Fruit fly (Drosophila melanogaster) whole organism, embryonic: ENCODE results near the gene CG17752.
A peak's percentile ranks its signal among the peaks of the same experiment; 100 is the strongest.

Experiments used
- Atf3 ChIP-seq: fragments of 200-800 bp; sonication (Bioruptor generic); optimal IDR thresholded peaks from 3 replicates; lab custom pipeline; 2016; ENCODE audit warnings: missing biosample characterization, missing genetic modification characterization
- CG10274 ChIP-seq: fragments of 200-800 bp; sonication (Bioruptor generic); optimal IDR thresholded peaks from 3 replicates; lab custom pipeline; 2017; ENCODE audit warnings: missing biosample characterization, mild to moderate bottlenecking, missing genetic modification characterization
- CG12299 ChIP-seq: fragments of 200-800 bp; sonication (Bioruptor generic); optimal IDR thresholded peaks from 2 replicates; lab custom pipeline; 2018; ENCODE audit warnings: missing biosample characterization, mild to moderate bottlenecking, missing genetic modification characterization
- CG13287 ChIP-seq: fragments of 200-800 bp; sonication (Bioruptor generic); IDR thresholded peaks from 2 replicates; pipeline ENCODE4 v1.3.6; 2022; ENCODE audit warnings: missing biosample characterization, missing genetic modification characterization; ENCODE audit not compliant: partially characterized antibody
- CG15514 ChIP-seq: fragments of 200-800 bp; sonication (Bioruptor generic); optimal IDR thresholded peaks from 3 replicates; lab custom pipeline; 2017; ENCODE audit warnings: missing biosample characterization, missing genetic modification characterization, mild to moderate bottlenecking, moderate library complexity, missing genetic modification reagents
- CG1647 ChIP-seq: fragments of 200-800 bp; sonication (Bioruptor generic); optimal IDR thresholded peaks from 3 replicates; lab custom pipeline; 2016; ENCODE audit warnings: missing biosample characterization, missing genetic modification characterization
- CG17612 ChIP-seq: fragments of 200-800 bp; sonication (Bioruptor generic); IDR thresholded peaks from 2 replicates; pipeline ENCODE4 v1.3.6; 2022; ENCODE audit warnings: missing biosample characterization, missing genetic modification characterization
- CG1792 ChIP-seq: fragments of 200-800 bp; sonication (Bioruptor generic); optimal IDR thresholded peaks from 2 replicates; lab custom pipeline; 2016; ENCODE audit warnings: missing biosample characterization, missing genetic modification characterization
- CG18262 ChIP-seq: fragments of 200-800 bp; optimal IDR thresholded peaks from 3 replicates; lab custom pipeline; 2019; ENCODE audit warnings: missing biosample characterization, mild to moderate bottlenecking, missing genetic modification characterization, moderate library complexity
- CG18599 ChIP-seq: fragments of 200-800 bp; sonication (Bioruptor generic); optimal IDR thresholded peaks from 3 replicates; lab custom pipeline; 2017; ENCODE audit warnings: missing biosample characterization, missing genetic modification characterization, mild to moderate bottlenecking, moderate library complexity, missing genetic modification reagents
- CG2129 ChIP-seq: fragments of 200-800 bp; sonication (Bioruptor generic); IDR thresholded peaks from 2 replicates; pipeline ENCODE4 v1.3.6; 2022; ENCODE audit warnings: missing biosample characterization, missing genetic modification characterization; ENCODE audit not compliant: partially characterized antibody
- CG31388 ChIP-seq: fragments of 200-800 bp; sonication (Bioruptor generic); optimal IDR thresholded peaks from 2 replicates; lab custom pipeline; 2016; ENCODE audit warnings: missing biosample characterization, missing genetic modification characterization
- CG33213 ChIP-seq: fragments of 200-800 bp; sonication (Bioruptor generic); optimal IDR thresholded peaks from 3 replicates; lab custom pipeline; 2016; ENCODE audit warnings: missing biosample characterization, missing genetic modification characterization
- CG34422 ChIP-seq: fragments of 200-800 bp; sonication (Bioruptor generic); IDR thresholded peaks from 3 replicates; pipeline ENCODE4 v1.3.6; 2022; ENCODE audit warnings: missing biosample characterization, missing genetic modification characterization
- CG3726 ChIP-seq: fragments of 200-800 bp; sonication (Bioruptor generic); IDR thresholded peaks from 3 replicates; pipeline ENCODE4, ENCODE4 v1.3.6; 2022; ENCODE audit warnings: missing biosample characterization, missing genetic modification characterization
- CG4707 ChIP-seq: fragments of 200-800 bp; sonication (Bioruptor generic); optimal IDR thresholded peaks from 2 replicates; lab custom pipeline; 2018; ENCODE audit warnings: missing biosample characterization, mild to moderate bottlenecking, missing genetic modification characterization, moderate library complexity
- CG4730 ChIP-seq: fragments of 200-800 bp; sonication (Bioruptor generic); IDR thresholded peaks from 2 replicates; pipeline ENCODE4 v1.3.6; 2022; ENCODE audit warnings: missing biosample characterization, missing genetic modification characterization
- CG7839 ChIP-seq: fragments of 200-800 bp; sonication (Bioruptor generic); optimal IDR thresholded peaks from 3 replicates; lab custom pipeline; 2018; ENCODE audit warnings: missing biosample characterization, mild to moderate bottlenecking, missing genetic modification characterization, moderate library complexity
- CG7928 ChIP-seq: fragments of 200-800 bp; sonication (Bioruptor generic); optimal IDR thresholded peaks from 2 replicates; lab custom pipeline; 2017; ENCODE audit warnings: missing biosample characterization, mild to moderate bottlenecking, missing genetic modification characterization
- CG7987 ChIP-seq: fragments of 200-800 bp; sonication (Bioruptor generic); optimal IDR thresholded peaks from 2 replicates; lab custom pipeline; 2018; ENCODE audit warnings: missing biosample characterization, mild to moderate bottlenecking, missing genetic modification characterization, moderate library complexity
- CoRest ChIP-seq: fragments of 200-800 bp; sonication (Bioruptor generic); optimal IDR thresholded peaks from 3 replicates; lab custom pipeline; 2018; ENCODE audit warnings: missing biosample characterization, mild to moderate bottlenecking, missing genetic modification characterization, moderate library complexity
- D ChIP-seq, 2 experiments: fragments of 200-800 bp in 1 of 2; fragments of >200 bp in 1 of 2; sonication (Bioruptor generic) in 1 of 2; optimal IDR thresholded peaks; 2 replicates in 1 of 2; 3 replicates in 1 of 2; lab custom pipeline; 2017; ENCODE audit warnings: mild to moderate bottlenecking in 1 of 2, missing biosample characterization in 1 of 2, missing genetic modification characterization in 1 of 2, missing genetic modification reagents in 1 of 2
- H15 ChIP-seq: fragments of 200-800 bp; sonication (Bioruptor generic); IDR thresholded peaks from 3 replicates; pipeline ENCODE4 v1.3.6; 2022; ENCODE audit warnings: missing biosample characterization, missing genetic modification characterization
- Hr3 ChIP-seq: fragments of 200-800 bp; sonication (Bioruptor generic); optimal IDR thresholded peaks from 3 replicates; lab custom pipeline; 2016; ENCODE audit warnings: missing biosample characterization, missing genetic modification characterization
- Mad ChIP-seq: fragments of 200-800 bp; sonication (Bioruptor generic); optimal IDR thresholded peaks from 2 replicates; lab custom pipeline; 2016; ENCODE audit warnings: missing biosample characterization, missing genetic modification characterization
- NK7.1 ChIP-seq: fragments of 200-800 bp; sonication (Bioruptor generic); optimal IDR thresholded peaks from 3 replicates; lab custom pipeline; 2016; ENCODE audit warnings: missing biosample characterization, missing genetic modification characterization
- Ravus ChIP-seq: fragments of 200-800 bp; sonication (Bioruptor generic); IDR thresholded peaks from 2 replicates; pipeline ENCODE4 v1.3.6; 2022; ENCODE audit warnings: missing biosample characterization, missing genetic modification characterization
- Rfx ChIP-seq: fragments of 200-800 bp; sonication (Bioruptor generic); IDR thresholded peaks from 2 replicates; pipeline ENCODE4 v1.3.6; 2022; ENCODE audit warnings: missing biosample characterization, missing genetic modification characterization
- Ssrp ChIP-seq: fragments of 200-800 bp; sonication (Bioruptor generic); optimal IDR thresholded peaks from 2 replicates; lab custom pipeline; 2018; ENCODE audit warnings: missing biosample characterization, mild to moderate bottlenecking, missing genetic modification characterization, moderate library complexity
- Stat92E ChIP-seq, 3 experiments: fragments of >200 bp in 2 of 3; fragments of 200-800 bp in 1 of 3; sonication (Bioruptor generic) in 1 of 3; optimal IDR thresholded peaks; 2 replicates each; lab custom pipeline; 2017 to 2019; ENCODE audit warnings: missing biosample characterization in 3 of 3, missing genetic modification characterization in 3 of 3, mild to moderate bottlenecking in 1 of 3, moderate library complexity in 1 of 3
- Usf ChIP-seq: fragments of 200-800 bp; sonication (Bioruptor generic); optimal IDR thresholded peaks from 2 replicates; lab custom pipeline; 2017; ENCODE audit warnings: missing genotype, missing biosample characterization, missing genetic modification characterization
- ab ChIP-seq: fragments of 200-800 bp; sonication (Bioruptor generic); optimal IDR thresholded peaks from 2 replicates; lab custom pipeline; 2016; ENCODE audit warnings: missing biosample characterization, missing genetic modification characterization
- amos ChIP-seq: fragments of 200-800 bp; sonication (Bioruptor generic); IDR thresholded peaks from 2 replicates; pipeline ENCODE4 v1.3.6; 2022; ENCODE audit warnings: missing biosample characterization, missing genetic modification characterization; ENCODE audit not compliant: partially characterized antibody
- bowl ChIP-seq: fragments of 200-800 bp; sonication (Bioruptor generic); IDR thresholded peaks from 2 replicates; pipeline ENCODE4 v1.3.6; 2022; ENCODE audit warnings: missing biosample characterization, missing genetic modification characterization
- btn ChIP-seq: fragments of 200-800 bp; sonication (Bioruptor generic); optimal IDR thresholded peaks from 2 replicates; lab custom pipeline; 2016; ENCODE audit warnings: missing biosample characterization, missing genetic modification characterization
- chif ChIP-seq, 2 experiments: fragments of 200-800 bp; sonication (Bioruptor generic); optimal IDR thresholded peaks; 3 replicates each; lab custom pipeline; 2016; ENCODE audit warnings: missing biosample characterization in 2 of 2, missing genetic modification characterization in 2 of 2
- chinmo ChIP-seq: fragments of 200-800 bp; sonication (Bioruptor generic); IDR thresholded peaks from 4 replicates; pipeline ENCODE4 v1.3.6; 2022; ENCODE audit warnings: missing biosample characterization, missing genetic modification characterization; ENCODE audit not compliant: partially characterized antibody
- crp ChIP-seq, 2 experiments: fragments of 200-800 bp; sonication (Bioruptor generic); optimal IDR thresholded peaks; 2 replicates in 1 of 2; 3 replicates in 1 of 2; lab custom pipeline; 2017; ENCODE audit warnings: missing biosample characterization in 2 of 2, missing genetic modification characterization in 2 of 2, mild to moderate bottlenecking in 1 of 2, moderate library complexity in 1 of 2
- dmrt11E ChIP-seq: fragments of 200-800 bp; sonication (Bioruptor generic); optimal IDR thresholded peaks from 3 replicates; lab custom pipeline; 2018; ENCODE audit warnings: missing biosample characterization, mild to moderate bottlenecking, missing genetic modification characterization, moderate library complexity
- esg ChIP-seq: fragments of 200-800 bp; sonication (Bioruptor generic); conservative IDR thresholded peaks from 2 replicates; pipeline ENCODE4 v1.3.6; 2022; ENCODE audit warnings: missing biosample characterization, missing genetic modification characterization
- fd3F ChIP-seq: fragments of 200-800 bp; sonication (Bioruptor generic); optimal IDR thresholded peaks from 2 replicates; lab custom pipeline; 2018; ENCODE audit warnings: missing biosample characterization, mild to moderate bottlenecking, missing genetic modification characterization, moderate library complexity
- grau ChIP-seq: fragments of 200-800 bp; optimal IDR thresholded peaks from 3 replicates; lab custom pipeline; 2019; ENCODE audit warnings: missing biosample characterization, mild to moderate bottlenecking, missing genetic modification characterization, moderate library complexity
- lbe ChIP-seq: fragments of 200-800 bp; sonication (Bioruptor generic); optimal IDR thresholded peaks from 2 replicates; lab custom pipeline; 2016; ENCODE audit warnings: missing biosample characterization, mild to moderate bottlenecking, missing genetic modification characterization
- mld ChIP-seq: fragments of 200-800 bp; sonication (Bioruptor generic); IDR thresholded peaks from 3 replicates; pipeline ENCODE4 v1.3.6; 2022; ENCODE audit warnings: missing biosample characterization, missing genetic modification characterization; ENCODE audit not compliant: partially characterized antibody
- nom ChIP-seq: fragments of 200-800 bp; sonication (Bioruptor generic); optimal IDR thresholded peaks from 2 replicates; lab custom pipeline; 2017; ENCODE audit warnings: missing biosample characterization, missing genetic modification characterization, mild to moderate bottlenecking, moderate library complexity, missing genetic modification reagents
- peb ChIP-seq: fragments of 200-800 bp; sonication (Bioruptor generic); IDR thresholded peaks from 2 replicates; pipeline ENCODE4 v1.3.6; 2022; ENCODE audit warnings: missing biosample characterization, missing genetic modification characterization
- salm ChIP-seq: fragments of 200-800 bp; sonication (Bioruptor generic); optimal IDR thresholded peaks from 2 replicates; lab custom pipeline; 2018; ENCODE audit warnings: missing biosample characterization, mild to moderate bottlenecking, missing genetic modification characterization
- ttk ChIP-seq: fragments of 200-800 bp; sonication (Bioruptor generic); IDR thresholded peaks from 2 replicates; pipeline ENCODE4 v2.1.2; 2022; ENCODE audit warnings: missing biosample characterization, missing genetic modification characterization
- wdn ChIP-seq: fragments of 200-800 bp; sonication (Bioruptor generic); IDR thresholded peaks from 2 replicates; pipeline ENCODE4 v1.3.6; 2022; ENCODE audit warnings: missing biosample characterization, missing genetic modification characterization

CG17752 gene

DNA sequence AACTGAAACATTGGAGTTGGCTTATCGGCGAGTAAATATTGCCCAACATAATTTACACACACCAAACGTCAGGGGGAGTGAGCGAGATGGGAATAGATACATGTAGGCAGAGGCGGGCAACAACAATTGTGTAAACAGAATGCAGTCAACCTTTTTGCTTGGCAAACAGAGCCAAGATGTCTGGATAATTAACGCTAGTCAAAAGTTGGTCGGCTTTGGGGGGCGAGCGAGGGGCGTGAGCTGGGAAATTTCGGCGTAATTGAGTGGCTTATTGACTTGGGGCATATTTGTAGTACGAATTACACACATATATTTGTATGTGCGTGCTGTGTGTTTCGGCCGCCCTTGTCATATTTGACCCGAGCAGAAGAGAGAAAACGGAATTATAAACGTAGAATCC is 25.2 kb upstream of the CG17752 start (continued):
- TF ChIP-seq fd3F (GFP tag; lab: Kevin White, UChicago), result peak; percentile 59
- TF ChIP-seq nom (GFP tag; lab: Kevin White, UChicago), result no peak
- no peak for TF ChIP-seq mld (GFP tag; lab: Robert Waterston, UW)
- TF ChIP-seq CG10274 (GFP tag; lab: Kevin White, UChicago), result peak; percentile 53
- no peak for TF ChIP-seq amos (GFP tag; lab: Robert Waterston, UW)
- TF ChIP-seq CG4707 (GFP tag; lab: Kevin White, UChicago), result peak; percentile 92
- peak; percentile 85 for TF ChIP-seq CG12299 (tag; lab: Kevin White, UChicago)
- peak; percentile 96 for TF ChIP-seq CG7987 (GFP tag; lab: Kevin White, UChicago)
- TF ChIP-seq CG18262 (tag; lab: Kevin White, UChicago), result peak; percentile 88
- TF ChIP-seq btn, result peak; percentile 86
- TF ChIP-seq CG13287, result no peak
- TF ChIP-seq dmrt11E (tag; lab: Kevin White, UChicago), result peak; percentile 90
- peak; percentile 81 for TF ChIP-seq CG18599 (GFP tag; lab: Kevin White, UChicago)
- TF ChIP-seq peb (GFP tag; lab: Robert Waterston, UW), result peak; percentile 62; the same call in 1 of the 2 replicates
- TF ChIP-seq NK7.1 (GFP tag; lab: Kevin White, UChicago), result peak; percentile 75
- TF ChIP-seq D (optimal IDR thresholded peaks at IDR 0.05; lab: Kevin White, UChicago), result no peak
- TF ChIP-seq D (GFP tag; optimal IDR thresholded peaks at IDR 0.05; lab: Kevin White, UChicago), result peak; percentile 93
- TF ChIP-seq CG33213, result peak; percentile 86
- peak; percentile 51 for TF ChIP-seq Rfx
- peak; percentile 67 for TF ChIP-seq CG7839
- TF ChIP-seq CG7928 (GFP tag; lab: Kevin White, UChicago), result peak; percentile 48
- TF ChIP-seq Ravus (GFP tag; lab: Robert Waterston, UW), result no peak
- TF ChIP-seq grau (tag; lab: Kevin White, UChicago), result no peak
- no peak for TF ChIP-seq lbe (GFP tag; lab: Kevin White, UChicago)
- TF ChIP-seq CG1647 (GFP tag; lab: Kevin White, UChicago), result peak; percentile 72
- peak; percentile 73 for TF ChIP-seq CG15514 (GFP tag; lab: Kevin White, UChicago)
- TF ChIP-seq Hr3, result peak; percentile 50
- peak; percentile 2 for TF ChIP-seq ab (GFP tag; lab: Kevin White, UChicago)
- TF ChIP-seq ttk, result peak; percentile 27; the same call in 1 of the 2 replicates
- peak; percentile 77 to 81 for TF ChIP-seq chif (GFP tag; optimal IDR thresholded peaks at IDR 0.05; lab: Kevin White, UChicago)
- TF ChIP-seq CG34422 (GFP tag; lab: Robert Waterston, UW), result 0 out of 3 replicates have a peak, but pooled peaks have one; percentile 39
- no peak for TF ChIP-seq wdn (GFP tag; lab: Robert Waterston, UW)
- TF ChIP-seq salm (tag; lab: Kevin White, UChicago), result peak; percentile 89
- TF ChIP-seq Usf, result peak; percentile 18
- TF ChIP-seq H15, result peak; percentile 64; the same call in 1 of the 3 replicates
- peak; percentile 39 for TF ChIP-seq CG31388 (GFP tag; lab: Kevin White, UChicago)
- peak; percentile 51 for TF ChIP-seq bowl (GFP tag; lab: Robert Waterston, UW)
- peak; percentile 80 for TF ChIP-seq Atf3 (GFP tag; lab: Kevin White, UChicago)
- no peak for TF ChIP-seq chinmo (GFP tag; lab: Robert Waterston, UW)
- TF ChIP-seq CoRest (tag; lab: Kevin White, UChicago), result peak; percentile 81
- peak; percentile 82 for TF ChIP-seq CG1792 (GFP tag; lab: Kevin White, UChicago)
- TF ChIP-seq Stat92E (GFP tag; optimal IDR thresholded peaks at IDR 0.05; lab: Kevin White, UChicago), result no peak
- TF ChIP-seq CG4730 (GFP tag; lab: Robert Waterston, UW), result 0 out of 2 replicates have a peak, but pooled peaks have one; percentile 21
- no peak for TF ChIP-seq CG2129 (GFP tag; lab: Robert Waterston, UW)
- TF ChIP-seq crp (GFP tag; optimal IDR thresholded peaks at IDR 0.05; lab: Kevin White, UChicago), result peak in 1 of 2 experiments; percentile 6
- TF ChIP-seq CG17612, result peak; percentile 46; the same call in 1 of the 2 replicates
- TF ChIP-seq Mad (GFP tag; lab: Kevin White, UChicago), result peak; percentile 69
- TF ChIP-seq esg (GFP tag; lab: Robert Waterston, UW), result no peak
- peak; percentile 31 for TF ChIP-seq Ssrp (tag; lab: Kevin White, UChicago)
- peak; percentile 72; the same call in 1 of the 3 replicates for TF ChIP-seq CG3726
